Fruit fly (Drosophila melanogaster): Measurements from ENCODE around the gene inaF-C.

The inaF-C gene

dm6 chrX:11714529-11715262, 16.9 kb downstream of the inaF-C start (continued):
- peak; percentile 46 for TF ChIP-seq fd3F (GFP tag; optimal IDR thresholded peaks at IDR 0.05)
- peak; percentile 47; the same call in 1 of the 2 replicates for TF ChIP-seq ttk (GFP tag; IDR thresholded peaks at IDR 0.05)
- TF ChIP-seq CG9437 (GFP tag; optimal IDR thresholded peaks at IDR 0.05): peak; percentile 42
- no peak for TF ChIP-seq cg (GFP tag; optimal IDR thresholded peaks at IDR 0.05)
- TF ChIP-seq CG31388 (GFP tag; optimal IDR thresholded peaks at IDR 0.05): no peak
- no peak for TF ChIP-seq cad (GFP tag; optimal IDR thresholded peaks at IDR 0.05)
- TF ChIP-seq nerfin-2 (GFP tag; IDR thresholded peaks at IDR 0.05; ENCODE audit: partially characterized antibody): no peak
- peak in 1 of 2 experiments; percentile 40 for TF ChIP-seq Pdp1 (GFP tag; optimal IDR thresholded peaks at IDR 0.05)
- TF ChIP-seq Ptx1 (GFP tag; IDR thresholded peaks at IDR 0.05): peak; percentile 85
- TF ChIP-seq ham (GFP tag; IDR thresholded peaks at IDR 0.05): no peak
- no peak for TF ChIP-seq CG14965 (GFP tag; optimal IDR thresholded peaks at IDR 0.05; ENCODE audit: borderline replicate concordance)
- TF ChIP-seq Hey (tag; optimal IDR thresholded peaks at IDR 0.05): no peak
- TF ChIP-seq CG11695 (GFP tag; IDR thresholded peaks at IDR 0.05): peak; percentile 75
- peak; percentile 9 for TF ChIP-seq CG11723 (GFP tag; optimal IDR thresholded peaks at IDR 0.05)
- TF ChIP-seq cwo (GFP tag; optimal IDR thresholded peaks at IDR 0.05): peak; percentile 74
- TF ChIP-seq CG16779 (GFP tag; IDR thresholded peaks at IDR 0.05): peak; percentile 72; the same call in 1 of the 2 replicates
- no peak for TF ChIP-seq Elba2 (GFP tag; optimal IDR thresholded peaks at IDR 0.05)
- TF ChIP-seq dmrt11E (tag; optimal IDR thresholded peaks at IDR 0.05): no peak
- peak; percentile 71 for TF ChIP-seq gem (tag; optimal IDR thresholded peaks at IDR 0.05)
- peak; percentile 54 for TF ChIP-seq Nf-YB (GFP tag; optimal IDR thresholded peaks at IDR 0.05)
- TF ChIP-seq luna (GFP tag; optimal IDR thresholded peaks at IDR 0.05): no peak
- no peak for TF ChIP-seq yki (optimal IDR thresholded peaks at IDR 0.05)
- TF ChIP-seq CG2116 (GFP tag; optimal IDR thresholded peaks at IDR 0.05): no peak
- TF ChIP-seq Sox102F (GFP tag; optimal IDR thresholded peaks at IDR 0.05): peak; percentile 72
- peak; percentile 17 for TF ChIP-seq pzg (GFP tag; optimal IDR thresholded peaks at IDR 0.05)
- TF ChIP-seq ash1 (GFP tag; optimal IDR thresholded peaks at IDR 0.05): no peak
- peak; percentile 41; the same call in 1 of the 2 replicates for TF ChIP-seq Poxn (GFP tag; IDR thresholded peaks at IDR 0.05)
- TF ChIP-seq ase (GFP tag; IDR thresholded peaks at IDR 0.05): peak; percentile 61; the same call in 1 of the 3 replicates
- TF ChIP-seq Deaf1 (tag; optimal IDR thresholded peaks at IDR 0.05): peak; percentile 90
- peak; percentile 76 for TF ChIP-seq CG14014 (GFP tag; IDR thresholded peaks at IDR 0.05)
- TF ChIP-seq tin (GFP tag; optimal IDR thresholded peaks at IDR 0.05): no peak
- peak; percentile 34 for TF ChIP-seq CG8388 (GFP tag; optimal IDR thresholded peaks at IDR 0.05)
- TF ChIP-seq NC2α (GFP tag; optimal IDR thresholded peaks at IDR 0.05): peak; percentile 64
- TF ChIP-seq CG32767 (GFP tag; IDR thresholded peaks at IDR 0.05): 0 out of 2 replicates have a peak, but pooled peaks have one; percentile 39
- 0 out of 2 replicates have a peak, but pooled peaks have one; percentile 2 for TF ChIP-seq aop (GFP tag; IDR thresholded peaks at IDR 0.05)
- peak; percentile 58 for TF ChIP-seq Xbp1 (GFP tag; optimal IDR thresholded peaks at IDR 0.05)
- no peak for TF ChIP-seq kah (GFP tag; optimal IDR thresholded peaks at IDR 0.05)
- TF ChIP-seq Opbp (GFP tag; IDR thresholded peaks at IDR 0.05; ENCODE audit: partially characterized antibody): no peak; the same call in 2 of the 3 replicates
- TF ChIP-seq CG15479 (GFP tag; optimal IDR thresholded peaks at IDR 0.05): no peak
- no peak for TF ChIP-seq gsb (GFP tag; IDR thresholded peaks at IDR 0.05)
- peak; percentile 32 for TF ChIP-seq CG6683 (GFP tag; optimal IDR thresholded peaks at IDR 0.05)
- no peak for TF ChIP-seq CG15601 (tag; optimal IDR thresholded peaks at IDR 0.05)
- 0 out of 2 replicates have a peak, but pooled peaks have one; percentile 2 for TF ChIP-seq CkIIα-i1 (GFP tag; IDR thresholded peaks at IDR 0.05)
- no peak for TF ChIP-seq HmgD (GFP tag; optimal IDR thresholded peaks at IDR 0.05)
- peak; percentile 98 for TF ChIP-seq pfk (GFP tag; optimal IDR thresholded peaks at IDR 0.05)
- no peak for TF ChIP-seq inv (GFP tag; IDR thresholded peaks at IDR 0.05; ENCODE audit: partially characterized antibody)
- TF ChIP-seq unc-4 (GFP tag; IDR thresholded peaks at IDR 0.05; ENCODE audit: partially characterized antibody): peak; percentile 30
- peak; percentile 60 for TF ChIP-seq tx (GFP tag; optimal IDR thresholded peaks at IDR 0.05)
- TF ChIP-seq pb (GFP tag; optimal IDR thresholded peaks at IDR 0.05): peak; percentile 73
